Fruit fly (Drosophila melanogaster): Measurements from ENCODE around the gene CG17328.

The CG17328 gene

dm6 chr2L:16270667-16271485, 28.9 kb upstream of the CG17328 start (continued):
- peak; percentile 37 for TF ChIP-seq CG30403 (GFP tag; optimal IDR thresholded peaks at IDR 0.05)
- no peak for TF ChIP-seq nerfin-1 (tag; optimal IDR thresholded peaks at IDR 0.05)
- no peak for TF ChIP-seq CG12236 (GFP tag; optimal IDR thresholded peaks at IDR 0.05)
- peak; percentile 33 for TF ChIP-seq CG7839 (tag; optimal IDR thresholded peaks at IDR 0.05)
- peak; percentile 38 for TF ChIP-seq Oli (tag; optimal IDR thresholded peaks at IDR 0.05)
- TF ChIP-seq Fer2 (tag; optimal IDR thresholded peaks at IDR 0.05) = no peak
- no peak for TF ChIP-seq Atf3 (GFP tag; optimal IDR thresholded peaks at IDR 0.05)
- peak; percentile 24 for TF ChIP-seq CG7786 (GFP tag; optimal IDR thresholded peaks at IDR 0.05)
- TF ChIP-seq Hsf (GFP tag; optimal IDR thresholded peaks at IDR 0.05) = peak; percentile 36
- TF ChIP-seq D19A (tag; optimal IDR thresholded peaks at IDR 0.05) = no peak
- TF ChIP-seq HHEX (GFP tag; optimal IDR thresholded peaks at IDR 0.05) = peak; percentile 22
- TF ChIP-seq CG15514 (GFP tag; optimal IDR thresholded peaks at IDR 0.05) = peak; percentile 5
- peak; percentile 25 for TF ChIP-seq phol (tag; optimal IDR thresholded peaks at IDR 0.05)
- TF ChIP-seq z (GFP tag; IDR thresholded peaks at IDR 0.05) = no peak
- peak; percentile 9 for TF ChIP-seq CG12942 (GFP tag; optimal IDR thresholded peaks at IDR 0.05)
- peak; percentile 4 for TF ChIP-seq CG10147 (GFP tag; optimal IDR thresholded peaks at IDR 0.05)
- no peak for TF ChIP-seq CG4820 (GFP tag; optimal IDR thresholded peaks at IDR 0.05)
- TF ChIP-seq pfk (GFP tag; optimal IDR thresholded peaks at IDR 0.05) = peak; percentile 4
- no peak for TF ChIP-seq CG34224 (GFP tag; IDR thresholded peaks at IDR 0.05; ENCODE audit: partially characterized antibody)
- no peak for TF ChIP-seq Atf-2 (GFP tag; optimal IDR thresholded peaks at IDR 0.05)
- TF ChIP-seq CG2712 (tag; optimal IDR thresholded peaks at IDR 0.05) = peak; percentile 0
- peak; percentile 63 for TF ChIP-seq CG13775 (GFP tag; optimal IDR thresholded peaks at IDR 0.05)
- peak; percentile 15 for TF ChIP-seq CG12155 (GFP tag; optimal IDR thresholded peaks at IDR 0.05)
- TF ChIP-seq Tbp (GFP tag; optimal IDR thresholded peaks at IDR 0.05) = no peak
- peak; percentile 22 for TF ChIP-seq CG7556 (GFP tag; optimal IDR thresholded peaks at IDR 0.05)
- TF ChIP-seq sna (GFP tag; IDR thresholded peaks at IDR 0.05; ENCODE audit: partially characterized antibody) = no peak
- TF ChIP-seq CG17328 (GFP tag; IDR thresholded peaks at IDR 0.05) = no peak
- TF ChIP-seq CG3281 (GFP tag; optimal IDR thresholded peaks at IDR 0.05) = peak; percentile 67
- TF ChIP-seq Hr3 (GFP tag; optimal IDR thresholded peaks at IDR 0.05) = peak; percentile 16
- TF ChIP-seq grn (GFP tag; optimal IDR thresholded peaks at IDR 0.05) = peak; percentile 73
- TF ChIP-seq Hmr (GFP tag; optimal IDR thresholded peaks at IDR 0.05) = peak; percentile 25
- peak; percentile 4 for TF ChIP-seq Myb (GFP tag; optimal IDR thresholded peaks at IDR 0.05)
- no peak for TF ChIP-seq Scr (GFP tag; IDR thresholded peaks at IDR 0.05; ENCODE audit: partially characterized antibody)
- TF ChIP-seq CG18011 (GFP tag; optimal IDR thresholded peaks at IDR 0.05) = peak; percentile 16
- no peak for TF ChIP-seq D19B (GFP tag; optimal IDR thresholded peaks at IDR 0.05)
- peak; percentile 45 for TF ChIP-seq corto (GFP tag; optimal IDR thresholded peaks at IDR 0.05)
- TF ChIP-seq C15 (GFP tag; IDR thresholded peaks at IDR 0.05) = no peak
- peak; percentile 52 for TF ChIP-seq CG9727 (GFP tag; optimal IDR thresholded peaks at IDR 0.05)
- TF ChIP-seq CG6854 (GFP tag; optimal IDR thresholded peaks at IDR 0.05) = no peak
- no peak for TF ChIP-seq sisA (GFP tag; IDR thresholded peaks at IDR 0.05)
- no peak for TF ChIP-seq Six4 (GFP tag; optimal IDR thresholded peaks at IDR 0.05)
- no peak for TF ChIP-seq crp (GFP tag; optimal IDR thresholded peaks at IDR 0.05)
- peak; percentile 17 for TF ChIP-seq CG9437 (GFP tag; optimal IDR thresholded peaks at IDR 0.05)
- no peak for TF ChIP-seq sens-2 (GFP tag; IDR thresholded peaks at IDR 0.05)
- TF ChIP-seq CG12299 (tag; optimal IDR thresholded peaks at IDR 0.05) = no peak
- TF ChIP-seq Hand (GFP tag; optimal IDR thresholded peaks at IDR 0.05) = no peak
- TF ChIP-seq Ssrp (tag; optimal IDR thresholded peaks at IDR 0.05) = no peak
- TF ChIP-seq Sox100B (GFP tag; optimal IDR thresholded peaks at IDR 0.05) = peak; percentile 37

All from whole organism, embryonic.